Fruit fly (Drosophila melanogaster): Measurements from ENCODE around the gene CG15537.

DNA sequence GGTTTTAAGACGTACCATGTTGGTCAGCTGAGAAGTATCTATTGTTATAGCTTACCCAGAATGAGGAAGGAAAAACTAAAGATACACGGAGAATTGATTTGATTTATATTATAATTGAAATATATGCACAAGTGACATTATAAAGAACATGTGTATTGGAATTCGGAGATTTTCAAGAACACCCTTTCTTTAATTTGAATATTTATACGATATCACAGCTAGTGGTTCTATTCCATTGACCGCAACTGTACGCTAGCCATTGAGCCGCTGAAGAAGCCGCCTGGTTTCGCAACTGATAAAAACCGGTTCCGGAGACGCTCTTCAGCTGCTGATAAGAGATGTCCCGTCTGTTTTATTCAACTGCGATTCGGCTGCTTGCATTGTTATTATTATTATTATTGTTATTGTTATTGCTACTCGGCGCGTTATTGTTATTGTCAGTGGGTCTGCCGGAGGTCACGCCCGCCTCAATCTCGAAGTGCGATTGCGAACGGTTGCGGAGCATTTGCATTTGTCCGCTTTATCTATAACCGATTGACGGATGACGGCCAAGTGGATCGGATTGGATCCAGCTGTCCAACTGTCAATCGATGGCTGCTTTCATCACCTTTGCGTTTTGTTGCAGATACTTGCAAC lies 18.3 kb upstream of the CG15537 start:
- no peak for TF ChIP-seq tj (GFP tag; optimal IDR thresholded peaks at IDR 0.05)
- TF ChIP-seq CG11617 (GFP tag; optimal IDR thresholded peaks at IDR 0.05) = no peak
- no peak for TF ChIP-seq CG7045 (GFP tag; optimal IDR thresholded peaks at IDR 0.05)
- no peak for TF ChIP-seq kay (GFP tag; ENCODE audit: borderline replicate concordance)
- no peak for TF ChIP-seq CG12768 (GFP tag; optimal IDR thresholded peaks at IDR 0.05)
- no peak for TF ChIP-seq CG7101 (tag; optimal IDR thresholded peaks at IDR 0.05)
- no peak for TF ChIP-seq Crg-1 (GFP tag; optimal IDR thresholded peaks at IDR 0.05)

All from whole organism, adult.